Worm (Caenorhabditis elegans) whole organism, late embryonic: Measurements from ENCODE around the gene nas-18.

ENCODE experiments used
- ama-1 ChIP-seq: fragments of 150-350 bp; optimal IDR thresholded peaks from 2 replicates; lab custom pipeline; 2014
- ceh-19 ChIP-seq: fragments of 200-800 bp; sonication (Bioruptor generic); optimal IDR thresholded peaks from 2 replicates; lab custom pipeline; 2018; ENCODE audit warnings: mild to moderate bottlenecking, missing genetic modification characterization, missing compliant biosample characterization
- gmeb-2 ChIP-seq: sonication (generic microtip); optimal IDR thresholded peaks from 2 replicates; lab custom pipeline; 2016; ENCODE audit warnings: missing genetic modification characterization, inconsistent platforms, missing compliant biosample characterization
- hlh-8 ChIP-seq: sonication (generic microtip); optimal IDR thresholded peaks from 2 replicates; lab custom pipeline; 2016; ENCODE audit warnings: missing genotype, missing genetic modification characterization, missing compliant biosample characterization
- pha-4 ChIP-seq: fragments of 150-350 bp; optimal IDR thresholded peaks from 2 replicates; lab custom pipeline; 2018; ENCODE audit warnings: missing biosample characterization, missing genetic modification reagents, missing genetic modification characterization
- ztf-16 ChIP-seq: sonication (generic microtip); optimal IDR thresholded peaks from 2 replicates; lab custom pipeline; 2017; ENCODE audit warnings: missing genetic modification characterization, missing compliant biosample characterization

ce11 chrV:11428728-11429127 lies 32.5 kb downstream of the nas-18 start:
- TF ChIP-seq ama-1 (no peak), ztf-16 (no peak), hlh-8 (tag; lab: Kevin White, UChicago) (no peak), pha-4 (no peak), ceh-19 (GFP tag; lab: Kevin White, UChicago) (no peak), gmeb-2 (tag; lab: Kevin White, UChicago) (no peak)
